Worm (Caenorhabditis elegans) whole organism, L4/young adult: Measurements from ENCODE around the gene C16C8.4.

Source experiments
- W03F9.2 ChIP-seq: fragments of 150-350 bp; optimal IDR thresholded peaks from 2 replicates; lab custom pipeline; 2014; ENCODE audit warnings: missing biosample characterization, missing genetic modification characterization
- dao-5 ChIP-seq: sonication (generic microtip); optimal IDR thresholded peaks from 2 replicates; lab custom pipeline; 2016; ENCODE audit warnings: missing genotype, missing genetic modification characterization, moderate library complexity, missing compliant biosample characterization
- him-1 ChIP-seq: sonication (generic microtip); optimal IDR thresholded peaks from 2 replicates; lab custom pipeline; 2016; ENCODE audit warnings: missing genotype, missing genetic modification reagents, missing genetic modification characterization, missing compliant biosample characterization

- no peak for TF ChIP-seq dao-5 (tag; lab: Kevin White, UChicago)
- no peak for TF ChIP-seq him-1 (tag; lab: Kevin White, UChicago)
- TF ChIP-seq W03F9.2, result no peak
Measured at ce11 chrII:3463097-3463496, 18.9 kb upstream of the C16C8.4 start, which contains the start of gene C16C8.9.
